Fruit fly (Drosophila melanogaster) whole organism, adult: ENCODE results near the gene RSG7.

Source experiments
- CG7045 ChIP-seq: fragments of 200-800 bp; sonication (Bioruptor generic); optimal IDR thresholded peaks from 2 replicates; lab custom pipeline; 2017; ENCODE audit warnings: missing biosample characterization, mild to moderate bottlenecking, missing genetic modification characterization
- CG7101 ChIP-seq: fragments of 200-800 bp; sonication (Bioruptor generic); optimal IDR thresholded peaks from 2 replicates; lab custom pipeline; 2018; ENCODE audit warnings: missing biosample characterization, mild to moderate bottlenecking, missing genetic modification characterization, moderate library complexity
- Crg-1 ChIP-seq: fragments of 200-800 bp; sonication (Bioruptor generic); optimal IDR thresholded peaks from 2 replicates; lab custom pipeline; 2016; ENCODE audit warnings: missing biosample characterization, missing genetic modification characterization
- Hr96 ChIP-seq: fragments of 200-800 bp; sonication (Bioruptor generic); optimal IDR thresholded peaks from 2 replicates; lab custom pipeline; 2016; ENCODE audit warnings: missing biosample characterization, missing genetic modification characterization
- cnc ChIP-seq, 2 experiments: fragments of >200 bp; optimal IDR thresholded peaks; 2 replicates each; lab custom pipeline; 2017

DNA sequence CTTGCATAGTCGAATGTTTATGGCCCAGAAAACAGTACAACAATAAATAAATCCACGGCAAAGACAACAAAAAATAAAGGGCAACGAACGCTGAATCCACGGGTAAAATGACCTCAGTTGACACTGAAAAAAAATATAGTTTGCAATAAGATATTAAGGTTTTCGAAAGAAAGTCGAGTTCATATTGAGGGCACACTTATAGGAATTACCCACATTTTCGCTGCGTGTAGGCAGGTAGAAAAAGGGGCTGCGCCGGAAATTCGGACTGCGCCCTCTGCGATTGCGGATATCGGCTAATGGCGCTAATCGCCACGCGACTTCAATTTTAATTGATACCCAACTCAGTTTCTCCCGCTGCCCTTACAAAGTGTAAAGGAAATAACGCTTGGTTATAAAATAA lies 35.6 kb downstream of the RSG7 start:
- TF ChIP-seq Hr96 (GFP tag; lab: Kevin White, UChicago) (no peak), Crg-1 (GFP tag; lab: Kevin White, UChicago) (no peak), CG7045 (no peak), CG7101 (tag; lab: Kevin White, UChicago) (no peak), cnc (optimal IDR thresholded peaks at IDR 0.05; lab: Kevin White, UChicago) (no peak)
